Worm (Caenorhabditis elegans): ENCODE measurements around the gene C02C6.14.

Gene C02C6.14

DNA sequence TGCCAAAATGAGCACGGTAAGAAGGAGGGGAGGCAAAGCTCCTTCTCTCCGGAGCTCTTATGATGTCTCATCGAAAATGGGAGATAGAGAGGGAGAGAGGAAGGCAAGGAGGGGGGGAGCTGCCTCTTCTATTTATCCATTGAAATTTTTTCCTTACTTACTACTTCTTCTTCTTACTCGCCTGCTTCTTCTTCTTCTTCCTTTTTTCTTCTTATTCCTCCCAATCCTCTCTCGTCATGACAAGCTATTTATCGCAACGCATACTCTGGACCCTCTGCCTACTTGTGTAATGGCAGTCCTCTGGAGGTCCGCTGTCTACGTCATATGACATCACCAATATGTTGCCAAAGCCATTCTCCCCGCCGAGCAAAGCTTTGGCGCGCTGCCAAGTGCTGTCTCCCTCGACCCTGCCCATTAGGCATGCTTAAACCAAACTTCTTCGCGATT, 2.3 kb upstream of the C02C6.14 start (continued):
- TF ChIP-seq K11D2.4 (GFP tag; IDR thresholded peaks at IDR 0.05) (peak; percentile 75), zfh-2 (GFP tag; conservative IDR thresholded peaks at IDR 0.05) (peak; percentile 84), Y56A3A.18 (GFP tag; IDR thresholded peaks at IDR 0.05) (no peak), lin-26 (GFP tag; IDR thresholded peaks at IDR 0.05) (no peak), hmg-1.2 (GFP tag; IDR thresholded peaks at IDR 0.05) (peak; percentile 34), snpc-4 (GFP tag; optimal IDR thresholded peaks at IDR 0.05) (no peak), snpc-4 (tag; optimal IDR thresholded peaks at IDR 0.05) (peak in 1 of 4 experiments; percentile 23), lag-1 (GFP tag; IDR thresholded peaks at IDR 0.05) (no peak), dpl-1 (GFP tag; optimal IDR thresholded peaks at IDR 0.05) (no peak), dox-1 (GFP tag; IDR thresholded peaks at IDR 0.05) (0 out of 2 replicates have a peak, but pooled peaks have one; percentile 9), cebp-2 (GFP tag; IDR thresholded peaks at IDR 0.05) (no peak), ceh-91 (GFP tag; IDR thresholded peaks at IDR 0.05) (no peak), chd-7 (tag; optimal IDR thresholded peaks at IDR 0.05) (peak; percentile 29), mes-4 (tag; optimal IDR thresholded peaks at IDR 0.05) (no peak), nfya-1 (tag; optimal IDR thresholded peaks at IDR 0.05; ENCODE audit: borderline replicate concordance, insufficient read depth) (no peak), ets-4 (GFP tag; optimal IDR thresholded peaks at IDR 0.05) (no peak), unc-130 (GFP tag; optimal IDR thresholded peaks at IDR 0.05) (no peak), rec-8 (tag; optimal IDR thresholded peaks at IDR 0.05) (no peak), attf-3 (GFP tag; conservative IDR thresholded peaks at IDR 0.05) (no peak), egl-44 (GFP tag; IDR thresholded peaks at IDR 0.05) (no peak), ZK185.1 (tag; optimal IDR thresholded peaks at IDR 0.05; ENCODE audit: poor library complexity, severe bottlenecking) (peak; percentile 5), lin-54 (GFP tag; optimal IDR thresholded peaks at IDR 0.05) (no peak), attf-5 (GFP tag; optimal IDR thresholded peaks at IDR 0.05) (no peak), ztf-26 (tag; optimal IDR thresholded peaks at IDR 0.05) (no peak), F52B5.7 (tag; optimal IDR thresholded peaks at IDR 0.05) (no peak), ekl-4 (GFP tag; IDR thresholded peaks at IDR 0.05) (no peak), ceh-27 (GFP tag; optimal IDR thresholded peaks at IDR 0.05) (peak; percentile 71), atf-7 (tag; optimal IDR thresholded peaks at IDR 0.05) (peak; percentile 96), lsl-1 (GFP tag; optimal IDR thresholded peaks at IDR 0.05) (no peak), efl-1 (GFP tag; optimal IDR thresholded peaks at IDR 0.05) (no peak), egl-18 (GFP tag; IDR thresholded peaks at IDR 0.05) (no peak), ceh-58 (GFP tag; IDR thresholded peaks at IDR 0.05) (no peak), hlh-26 (GFP tag; conservative IDR thresholded peaks at IDR 0.05) (no peak), nhr-120 (GFP tag; IDR thresholded peaks at IDR 0.05) (no peak), unc-62 (GFP tag; optimal IDR thresholded peaks at IDR 0.05) (no peak), ceh-40 (GFP tag; IDR thresholded peaks at IDR 0.05) (no peak), nfya-2 (GFP tag; IDR thresholded peaks at IDR 0.05) (no peak), cebp-1 (GFP tag; IDR thresholded peaks at IDR 0.05) (no peak), cebp-1 (tag; optimal IDR thresholded peaks at IDR 0.05) (peak; percentile 48)

DNA sequence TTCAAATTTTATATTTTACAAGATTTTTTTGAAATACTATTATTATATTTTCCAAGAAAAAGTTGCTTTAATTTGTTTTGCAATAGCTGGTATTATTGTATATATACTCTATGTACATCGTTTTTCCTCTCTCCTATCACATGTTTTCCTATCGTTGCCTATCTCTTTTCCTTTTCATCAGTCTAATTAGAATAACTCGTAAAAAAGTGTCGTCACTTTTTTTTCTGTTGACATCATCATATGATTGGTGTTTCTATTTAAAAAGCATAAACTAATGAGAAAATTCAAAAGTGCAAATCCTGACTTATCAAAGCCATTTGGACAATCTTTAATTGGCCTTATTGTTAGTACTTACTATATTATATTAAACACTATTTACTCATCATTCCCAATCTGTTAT, 1.4 kb upstream of the C02C6.14 start:
- TF ChIP-seq sea-2 (GFP tag; IDR thresholded peaks at IDR 0.05): no peak
- no peak for TF ChIP-seq efl-1 (GFP tag; optimal IDR thresholded peaks at IDR 0.05)
- TF ChIP-seq tbp1 (GFP tag; optimal IDR thresholded peaks at IDR 0.05): no peak

All from whole organism, young adult.